Worm (Caenorhabditis elegans): Measurements from ENCODE around the gene twk-7.

DNA sequence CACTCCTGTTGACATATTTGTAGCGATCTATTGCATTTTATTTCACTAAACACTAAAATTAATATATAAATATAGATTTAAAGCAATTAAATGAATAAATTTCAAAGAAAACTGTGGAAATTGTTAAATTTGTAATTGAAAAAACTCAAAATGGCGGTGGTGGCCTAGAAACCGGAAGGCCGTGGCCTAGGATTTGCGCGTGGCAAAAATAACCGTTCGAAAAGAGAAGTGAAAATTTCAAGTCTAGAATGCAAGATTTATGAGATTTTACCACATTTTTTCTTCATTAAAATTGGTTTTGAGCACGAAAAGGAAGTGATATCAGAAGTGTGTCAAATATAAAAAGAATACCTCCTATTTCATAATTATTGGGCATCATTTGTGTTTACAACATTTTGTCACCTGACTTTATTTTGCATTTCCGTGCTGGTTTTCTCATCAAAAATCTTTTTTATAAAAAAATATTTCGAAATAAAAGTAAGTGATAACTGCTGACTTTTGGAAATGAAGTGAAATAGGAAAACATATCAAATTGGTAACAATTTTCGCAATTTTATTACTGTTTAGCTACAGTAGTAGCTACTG lies 40.2 kb upstream of the twk-7 start, which contains the start of gene fli-1:
- TF ChIP-seq php-3 (GFP tag; IDR thresholded peaks at IDR 0.05) (no peak), mes-2 (tag; optimal IDR thresholded peaks at IDR 0.05; ENCODE audit: poor library complexity, severe bottlenecking) (peak; percentile 94), unc-39 (tag; optimal IDR thresholded peaks at IDR 0.05) (no peak), nhr-6 (tag; optimal IDR thresholded peaks at IDR 0.05) (no peak), lin-15B (tag; optimal IDR thresholded peaks at IDR 0.05) (no peak), zag-1 (tag; optimal IDR thresholded peaks at IDR 0.05) (no peak), lin-39 (tag; optimal IDR thresholded peaks at IDR 0.05) (no peak), dve-1 (tag; optimal IDR thresholded peaks at IDR 0.05; ENCODE audit: insufficient read depth) (no peak)
